Worm (Caenorhabditis elegans) whole organism, L4 larva: ENCODE results near the gene nono-1.

Experiments
- F10B5.3 ChIP-seq: sonication (generic microtip); optimal IDR thresholded peaks from 2 replicates; lab custom pipeline; 2016; ENCODE audit warnings: mild to moderate bottlenecking, missing genetic modification characterization, missing compliant biosample characterization
- F26F4.8 ChIP-seq: fragments of 200-800 bp; sonication (Bioruptor generic); conservative IDR thresholded peaks from 2 replicates; pipeline ENCODE4 v1.3.6; 2022; ENCODE audit warnings: missing genetic modification characterization, missing compliant biosample characterization
- T20F7.1 ChIP-seq: fragments of 200-800 bp; sonication (Bioruptor generic); optimal IDR thresholded peaks from 2 replicates; lab custom pipeline; 2018; ENCODE audit warnings: mild to moderate bottlenecking, missing genetic modification characterization, missing compliant biosample characterization
- Y75B8A.6 ChIP-seq: fragments of 200-800 bp; sonication (Bioruptor generic); IDR thresholded peaks from 2 replicates; pipeline ENCODE4 v1.3.6; 2022; ENCODE audit warnings: missing genetic modification reagents, missing genetic modification characterization, missing compliant biosample characterization
- aha-1 ChIP-seq: fragments of 150-350 bp; peaks from one replicate; lab custom pipeline; 2014; ENCODE audit warnings: missing biosample characterization, missing genetic modification characterization
- ama-1 ChIP-seq: fragments of 150-350 bp; optimal IDR thresholded peaks from 2 replicates; lab custom pipeline; 2014; ENCODE audit warnings: inconsistent platforms, mixed read lengths
- attf-4 ChIP-seq: sonication (generic microtip); optimal IDR thresholded peaks from 3 replicates; lab custom pipeline; 2017; ENCODE audit warnings: missing biosample characterization, missing genetic modification characterization
- ceh-20 ChIP-seq: fragments of 200-800 bp; sonication (Bioruptor generic); IDR thresholded peaks from 2 replicates; pipeline ENCODE4 v1.3.6; 2022; ENCODE audit warnings: missing genetic modification reagents, missing genetic modification characterization, missing compliant biosample characterization
- ceh-32 ChIP-seq: sonication (generic microtip); optimal IDR thresholded peaks from 2 replicates; lab custom pipeline; 2016; ENCODE audit warnings: mild to moderate bottlenecking, missing genetic modification characterization, missing compliant biosample characterization; ENCODE audit not compliant: poor library complexity
- ceh-44 ChIP-seq: fragments of 200-800 bp; sonication (Bioruptor generic); IDR thresholded peaks from 2 replicates; pipeline ENCODE4 v1.3.6; 2022; ENCODE audit warnings: missing genetic modification reagents, missing genetic modification characterization, missing compliant biosample characterization
- ceh-62 ChIP-seq: sonication (generic microtip); optimal IDR thresholded peaks from 2 replicates; lab custom pipeline; 2017; ENCODE audit warnings: missing biosample characterization, missing genetic modification characterization
- cey-2 ChIP-seq: sonication (generic microtip); optimal IDR thresholded peaks from 3 replicates; lab custom pipeline; 2017; ENCODE audit warnings: missing genetic modification characterization, mild to moderate bottlenecking, missing compliant biosample characterization, antibody characterized with exemption, borderline replicate concordance; ENCODE audit not compliant: insufficient read depth
- daf-16 ChIP-seq, 3 experiments: sonication (generic microtip); optimal IDR thresholded peaks; 2 replicates each; lab custom pipeline; 2016 to 2017; ENCODE audit warnings: missing genetic modification characterization in 3 of 3, missing genetic modification reagents in 3 of 3, mild to moderate bottlenecking in 2 of 3, missing compliant biosample characterization in 2 of 3, missing biosample characterization in 1 of 3, moderate library complexity in 1 of 3
- daf-19 ChIP-seq: fragments of 200-800 bp; sonication (Bioruptor generic); conservative IDR thresholded peaks from 2 replicates; pipeline ENCODE4 v1.3.6; 2022; ENCODE audit warnings: missing genetic modification characterization, missing compliant biosample characterization
- daf-8 ChIP-seq: fragments of 200-800 bp; sonication (Bioruptor generic); IDR thresholded peaks from 2 replicates; pipeline ENCODE4 v1.3.6; 2022; ENCODE audit warnings: missing genetic modification characterization, missing compliant biosample characterization
- dmd-6 ChIP-seq: fragments of 200-800 bp; sonication (Bioruptor generic); IDR thresholded peaks from 2 replicates; pipeline ENCODE4 v1.3.6; 2022; ENCODE audit warnings: missing genetic modification reagents, missing genetic modification characterization, missing compliant biosample characterization
- duxl-1 ChIP-seq: sonication (generic microtip); optimal IDR thresholded peaks from 2 replicates; lab custom pipeline; 2016; ENCODE audit warnings: mild to moderate bottlenecking, missing genetic modification characterization, moderate library complexity, missing compliant biosample characterization; ENCODE audit not compliant: poor library complexity
- dve-1 ChIP-seq: sonication (generic microtip); optimal IDR thresholded peaks from 2 replicates; lab custom pipeline; 2017; ENCODE audit warnings: antibody characterized with exemption, mild to moderate bottlenecking, missing genetic modification characterization, missing compliant biosample characterization; ENCODE audit not compliant: insufficient read depth
- gei-8 ChIP-seq: fragments of 200-800 bp; sonication (Bioruptor generic); optimal IDR thresholded peaks from 2 replicates; lab custom pipeline; 2018; ENCODE audit warnings: mild to moderate bottlenecking, missing genetic modification characterization, missing compliant biosample characterization
- hlh-11 ChIP-seq: fragments of 200-800 bp; sonication (Bioruptor generic); optimal IDR thresholded peaks from 2 replicates; lab custom pipeline; 2018; ENCODE audit warnings: mild to moderate bottlenecking, missing genetic modification characterization, missing compliant biosample characterization
- hlh-30 ChIP-seq: sonication (generic microtip); optimal IDR thresholded peaks from 2 replicates; lab custom pipeline; 2017; ENCODE audit warnings: antibody characterized with exemption, mild to moderate bottlenecking, missing genetic modification characterization, missing compliant biosample characterization; ENCODE audit not compliant: insufficient read depth
- hmg-1.1 ChIP-seq: fragments of 200-800 bp; sonication (Bioruptor generic); IDR thresholded peaks from 2 replicates; pipeline ENCODE4 v1.3.6; 2022; ENCODE audit warnings: missing genetic modification reagents, missing genetic modification characterization, missing compliant biosample characterization
- lin-13 ChIP-seq: fragments of 150-350 bp; optimal IDR thresholded peaks from 2 replicates; lab custom pipeline; 2014; ENCODE audit warnings: missing biosample characterization, missing genetic modification reagents, missing genetic modification characterization
- lin-38 ChIP-seq: fragments of 200-800 bp; sonication (Bioruptor generic); IDR thresholded peaks from 2 replicates; pipeline ENCODE4 v1.3.6; 2022; ENCODE audit warnings: missing genetic modification reagents, missing genetic modification characterization, missing compliant biosample characterization
- lin-39 ChIP-seq: fragments of 150-350 bp; optimal IDR thresholded peaks from 2 replicates; lab custom pipeline; 2014; ENCODE audit warnings: missing biosample characterization, missing genetic modification reagents, missing genetic modification characterization
- lsy-2 ChIP-seq, 2 experiments: fragments of 150-350 bp in 1 of 2; sonication (generic microtip) in 1 of 2; optimal IDR thresholded peaks; 2 replicates each; lab custom pipeline; 2014 to 2017; ENCODE audit warnings: missing biosample characterization in 2 of 2, missing genetic modification characterization in 2 of 2
- mdl-1 ChIP-seq, 2 experiments: fragments of 150-350 bp in 1 of 2; sonication (generic microtip) in 1 of 2; optimal IDR thresholded peaks; 2 replicates each; lab custom pipeline; 2014 to 2017; ENCODE audit warnings: missing biosample characterization in 2 of 2, missing genetic modification characterization in 2 of 2
- mep-1 ChIP-seq: fragments of 150-350 bp; sonication (generic microtip); optimal IDR thresholded peaks from 3 replicates; lab custom pipeline; 2014; ENCODE audit warnings: missing biosample characterization, missing genetic modification characterization
- mes-2 ChIP-seq: sonication (generic microtip); optimal IDR thresholded peaks from 2 replicates; lab custom pipeline; 2016; ENCODE audit warnings: missing genotype, mild to moderate bottlenecking, missing genetic modification characterization, missing compliant biosample characterization; ENCODE audit not compliant: poor library complexity, severe bottlenecking
- mxl-3 ChIP-seq: fragments of 200-800 bp; sonication (Bioruptor generic); optimal IDR thresholded peaks from 2 replicates; lab custom pipeline; 2018; ENCODE audit warnings: mild to moderate bottlenecking, missing genetic modification characterization, missing compliant biosample characterization
- nhr-10 ChIP-seq: fragments of 150-350 bp; optimal IDR thresholded peaks from 2 replicates; lab custom pipeline; 2014; ENCODE audit warnings: missing biosample characterization, missing genetic modification characterization
- nhr-102 ChIP-seq: sonication (generic microtip); optimal IDR thresholded peaks from 2 replicates; lab custom pipeline; 2016; ENCODE audit warnings: mild to moderate bottlenecking, missing genetic modification characterization, moderate library complexity, missing compliant biosample characterization
- nhr-11 ChIP-seq: fragments of 150-350 bp; optimal IDR thresholded peaks from 2 replicates; lab custom pipeline; 2014; ENCODE audit warnings: missing biosample characterization, missing genetic modification characterization
- nhr-25 ChIP-seq: sonication (generic microtip); optimal IDR thresholded peaks from 2 replicates; lab custom pipeline; 2017; ENCODE audit warnings: missing genetic modification characterization, mild to moderate bottlenecking, missing compliant biosample characterization, antibody characterized with exemption, moderate library complexity, borderline replicate concordance; ENCODE audit not compliant: insufficient read depth
- nhr-28 ChIP-seq: fragments of 150-350 bp; optimal IDR thresholded peaks from 2 replicates; lab custom pipeline; 2014; ENCODE audit warnings: missing biosample characterization, missing genetic modification characterization
- nhr-41 ChIP-seq: fragments of 200-800 bp; sonication (Bioruptor generic); IDR thresholded peaks from 2 replicates; pipeline ENCODE4 v1.3.6; 2022; ENCODE audit warnings: missing genetic modification reagents, missing genetic modification characterization, missing compliant biosample characterization
- nhr-42 ChIP-seq: fragments of 200-800 bp; sonication (Bioruptor generic); IDR thresholded peaks from 2 replicates; pipeline ENCODE4 v1.3.6; 2022; ENCODE audit warnings: missing genetic modification characterization, missing compliant biosample characterization
- nhr-77 ChIP-seq: fragments of 150-350 bp; optimal IDR thresholded peaks from 2 replicates; lab custom pipeline; 2014; ENCODE audit warnings: missing biosample characterization, missing genetic modification characterization
- php-3 ChIP-seq: fragments of 200-800 bp; sonication (Bioruptor generic); IDR thresholded peaks from 2 replicates; pipeline ENCODE4 v1.3.6; 2022; ENCODE audit warnings: missing genetic modification reagents, missing genetic modification characterization, missing compliant biosample characterization
- pqm-1 ChIP-seq: sonication (generic microtip); optimal IDR thresholded peaks from 2 replicates; lab custom pipeline; 2017; ENCODE audit warnings: missing biosample characterization, missing genetic modification characterization
- rbr-2 ChIP-seq: sonication (generic microtip); optimal IDR thresholded peaks from 2 replicates; lab custom pipeline; 2016; ENCODE audit warnings: missing genotype, missing genetic modification characterization, missing compliant biosample characterization
- set-16 ChIP-seq: fragments of 200-800 bp; sonication (Bioruptor generic); IDR thresholded peaks from 2 replicates; pipeline ENCODE4 v1.3.6; 2022; ENCODE audit warnings: missing genetic modification reagents, missing genetic modification characterization, missing compliant biosample characterization
- unc-62 ChIP-seq, 3 experiments: fragments of 150-350 bp in 1 of 3; sonication (generic microtip); optimal IDR thresholded peaks in 2 of 3; peaks in 1 of 3; 1 replicate in 1 of 3; 2 replicates in 2 of 3; lab custom pipeline; 2014 to 2017; ENCODE audit warnings: missing biosample characterization in 3 of 3, missing genetic modification characterization in 3 of 3, missing genetic modification reagents in 3 of 3, missing genotype in 1 of 3
- zip-11 ChIP-seq: fragments of 200-800 bp; sonication (Bioruptor generic); IDR thresholded peaks from 2 replicates; pipeline ENCODE4 v1.3.6; 2022; ENCODE audit warnings: missing genetic modification characterization, missing compliant biosample characterization
- zip-2 ChIP-seq: fragments of 150-350 bp; optimal IDR thresholded peaks from 2 replicates; lab custom pipeline; 2014; ENCODE audit warnings: missing biosample characterization, missing genetic modification characterization

nono-1 gene

ce11 chrIII:5917365-5917958, 40.6 kb downstream of the nono-1 start:
- TF ChIP-seq T20F7.1 (GFP tag; lab: Kevin White, UChicago) (peak; percentile 38), gei-8 (GFP tag; lab: Kevin White, UChicago) (no peak), lin-13 (GFP tag; lab: Kevin White, UChicago) (peak; percentile 58), hlh-11 (peak; percentile 58), php-3 (GFP tag; lab: Robert Waterston, UW) (peak; percentile 78), nhr-77 (tag; lab: Kevin White, UChicago) (peak; percentile 88), F26F4.8 (GFP tag; lab: Robert Waterston, UW) (no peak), ceh-32 (tag; lab: Kevin White, UChicago) (no peak), daf-8 (GFP tag; lab: Robert Waterston, UW) (no peak), nhr-10 (tag; lab: Kevin White, UChicago) (peak; percentile 11), lin-39 (tag; lab: Kevin White, UChicago) (no peak), unc-62 (GFP tag; optimal IDR thresholded peaks at IDR 0.05 in 1 of 2; lab: Kevin White, UChicago) (peak in 1 of 2 experiments; percentile 84), unc-62 (tag; optimal IDR thresholded peaks at IDR 0.05; lab: Kevin White, UChicago) (no peak), pqm-1 (tag; lab: Kevin White, UChicago) (peak; percentile 88), zip-2 (tag; lab: Kevin White, UChicago) (peak; percentile 62), dmd-6 (GFP tag; lab: Robert Waterston, UW) (peak; percentile 13; the same call in 1 of the 2 replicates), nhr-102 (peak; percentile 62), duxl-1 (tag; lab: Kevin White, UChicago) (peak; percentile 24), lin-38 (GFP tag; lab: Robert Waterston, UW) (peak; percentile 28; the same call in 1 of the 2 replicates), mes-2 (tag; lab: Kevin White, UChicago) (peak; percentile 22), hlh-30 (tag; lab: Kevin White, UChicago) (peak; percentile 72), nhr-42 (GFP tag; lab: Robert Waterston, UW) (0 out of 2 replicates have a peak, but pooled peaks have one; percentile 39), attf-4 (tag; lab: Kevin White, UChicago) (no peak), ceh-62 (no peak), ama-1 (lab: Kevin White, UChicago) (peak; percentile 63), aha-1 (tag; lab: Kevin White, UChicago) (peak; percentile 90), mep-1 (tag; lab: Kevin White, UChicago) (peak; percentile 86), lsy-2 (tag; optimal IDR thresholded peaks at IDR 0.05; lab: Kevin White, UChicago) (peak in 1 of 2 experiments; percentile 35), daf-19 (GFP tag; lab: Robert Waterston, UW) (no peak), daf-16 (GFP tag; optimal IDR thresholded peaks at IDR 0.05; lab: Kevin White, UChicago) (no peak), daf-16 (tag; optimal IDR thresholded peaks at IDR 0.05; lab: Kevin White, UChicago) (peak; percentile 96), nhr-41 (no peak), hmg-1.1 (GFP tag; lab: Robert Waterston, UW) (no peak), nhr-28 (tag; lab: Kevin White, UChicago) (peak; percentile 64), ceh-20 (GFP tag; lab: Robert Waterston, UW) (peak; percentile 33; the same call in 1 of the 2 replicates), dve-1 (tag; lab: Kevin White, UChicago) (peak; percentile 97), mxl-3 (GFP tag; lab: Kevin White, UChicago) (peak; percentile 31), mdl-1 (tag; optimal IDR thresholded peaks at IDR 0.05; lab: Kevin White, UChicago) (peak in 1 of 2 experiments; percentile 24), zip-11 (no peak)
- TF ChIP-seq, all 104 proteins: peak for 26

ce11 chrIII:5915926-5916325, 42.1 kb downstream of the nono-1 start:
- TF ChIP-seq mes-2 (tag; lab: Kevin White, UChicago) (peak; percentile 40), aha-1 (tag; lab: Kevin White, UChicago) (no peak), daf-16 (GFP tag; optimal IDR thresholded peaks at IDR 0.05; lab: Kevin White, UChicago) (no peak), daf-16 (tag; optimal IDR thresholded peaks at IDR 0.05; lab: Kevin White, UChicago) (peak; percentile 57), mep-1 (tag; lab: Kevin White, UChicago) (peak; percentile 18), ceh-20 (GFP tag; lab: Robert Waterston, UW) (no peak), Y75B8A.6 (no peak), rbr-2 (tag; lab: Kevin White, UChicago) (no peak), nhr-11 (tag; lab: Kevin White, UChicago) (no peak), cey-2 (tag; lab: Kevin White, UChicago) (no peak), dve-1 (tag; lab: Kevin White, UChicago) (peak; percentile 67), F10B5.3 (tag; lab: Kevin White, UChicago) (no peak), set-16 (GFP tag; lab: Robert Waterston, UW) (no peak), nhr-42 (GFP tag; lab: Robert Waterston, UW) (no peak), nhr-77 (tag; lab: Kevin White, UChicago) (peak; percentile 44), lsy-2 (tag; optimal IDR thresholded peaks at IDR 0.05; lab: Kevin White, UChicago) (no peak), nhr-25 (no peak), ceh-44 (GFP tag; lab: Robert Waterston, UW) (no peak), pqm-1 (tag; lab: Kevin White, UChicago) (peak; percentile 95), unc-62 (GFP tag; optimal IDR thresholded peaks at IDR 0.05 in 1 of 2; lab: Kevin White, UChicago) (no peak), unc-62 (tag; optimal IDR thresholded peaks at IDR 0.05; lab: Kevin White, UChicago) (no peak)
